Fruit fly (Drosophila melanogaster): ENCODE measurements around the gene CG15812.
A peak's percentile ranks its signal among the peaks of the same experiment; 100 is the strongest.

Gene CG15812

dm6 chr3L:3159309-3160194, at the start of gene CG15812, which contains the start of gene ND-30:
Gene CG15812 (plus strand): TSS chr3L:3159991.
Gene ND-30 (minus strand): TSS chr3L:3159578.
- TF ChIP-seq CG15710 (tag; optimal IDR thresholded peaks at IDR 0.05) = peak; percentile 44
- no peak for TF ChIP-seq CG9948 (tag; optimal IDR thresholded peaks at IDR 0.05)

dm6 chr3L:3111127-3111526, 48.7 kb upstream of the CG15812 start, which contains the start of gene CG45066:
Gene CG45066 (minus strand): TSS chr3L:3111227.
- no peak for TF ChIP-seq CG13204 (GFP tag; optimal IDR thresholded peaks at IDR 0.05)
- TF ChIP-seq Snoo (tag; optimal IDR thresholded peaks at IDR 0.05) = no peak
- TF ChIP-seq CG14655 (GFP tag; optimal IDR thresholded peaks at IDR 0.05) = no peak
- no peak for TF ChIP-seq CG4496 (GFP tag; IDR thresholded peaks at IDR 0.05)
- TF ChIP-seq CG8301 (tag; optimal IDR thresholded peaks at IDR 0.05) = no peak
- TF ChIP-seq CG10348 (GFP tag; IDR thresholded peaks at IDR 0.05) = no peak
- no peak for TF ChIP-seq gl (tag; optimal IDR thresholded peaks at IDR 0.05)
- TF ChIP-seq CG9948 (tag; optimal IDR thresholded peaks at IDR 0.05) = no peak
- no peak for TF ChIP-seq fd96Ca (GFP tag; IDR thresholded peaks at IDR 0.05)
- no peak for TF ChIP-seq Ets98B (GFP tag; IDR thresholded peaks at IDR 0.05)
- TF ChIP-seq Pif1A (GFP tag; optimal IDR thresholded peaks at IDR 0.05) = no peak
- TF ChIP-seq CG17806 (tag; optimal IDR thresholded peaks at IDR 0.05) = no peak
- TF ChIP-seq CG15710 (tag; optimal IDR thresholded peaks at IDR 0.05) = no peak
- no peak for TF ChIP-seq EcR (GFP tag; optimal IDR thresholded peaks at IDR 0.05)
- TF ChIP-seq CG34367 (tag; optimal IDR thresholded peaks at IDR 0.05) = no peak

- TF ChIP-seq CG32121 (GFP tag; IDR thresholded peaks at IDR 0.05) (no peak), CG9948 (tag; optimal IDR thresholded peaks at IDR 0.05) (no peak), CG12605 (GFP tag; IDR thresholded peaks at IDR 0.05) (no peak), CG17806 (tag; optimal IDR thresholded peaks at IDR 0.05) (no peak), CG34367 (tag; optimal IDR thresholded peaks at IDR 0.05) (no peak), CG8301 (tag; optimal IDR thresholded peaks at IDR 0.05) (no peak), CG13204 (GFP tag; optimal IDR thresholded peaks at IDR 0.05) (no peak), EcR (GFP tag; optimal IDR thresholded peaks at IDR 0.05) (no peak), CG10348 (GFP tag; IDR thresholded peaks at IDR 0.05) (no peak), CG15710 (tag; optimal IDR thresholded peaks at IDR 0.05) (no peak), Ets98B (GFP tag; IDR thresholded peaks at IDR 0.05) (no peak), gl (tag; optimal IDR thresholded peaks at IDR 0.05) (no peak), CG14655 (GFP tag; optimal IDR thresholded peaks at IDR 0.05) (no peak), fd96Ca (GFP tag; IDR thresholded peaks at IDR 0.05) (no peak), Pif1B (GFP tag; optimal IDR thresholded peaks at IDR 0.05) (no peak), Pif1A (GFP tag; optimal IDR thresholded peaks at IDR 0.05) (no peak), Snoo (tag; optimal IDR thresholded peaks at IDR 0.05) (no peak), D1 (tag; optimal IDR thresholded peaks at IDR 0.05) (no peak), CG4496 (GFP tag; IDR thresholded peaks at IDR 0.05) (no peak), rn (GFP tag; IDR thresholded peaks at IDR 0.05) (no peak)
Observed at dm6 chr3L:3114367-3114766, 45.4 kb upstream of the CG15812 start, which contains the start of gene CG45067. Gene CG45067 (minus strand): TSS chr3L:3114467.

- TF ChIP-seq EcR (GFP tag; optimal IDR thresholded peaks at IDR 0.05) (peak; percentile 17), CG15710 (tag; optimal IDR thresholded peaks at IDR 0.05) (no peak)
Observed at dm6 chr3L:3121769-3122432, 37.9 kb upstream of the CG15812 start.

- TF ChIP-seq CG4496 (GFP tag; IDR thresholded peaks at IDR 0.05) (peak; percentile 17; the same call in 1 of the 3 replicates), CG32121 (GFP tag; IDR thresholded peaks at IDR 0.05) (peak; percentile 31; the same call in 1 of the 2 replicates), CG15710 (tag; optimal IDR thresholded peaks at IDR 0.05) (no peak), EcR (GFP tag; optimal IDR thresholded peaks at IDR 0.05) (peak; percentile 97)
Observed at dm6 chr3L:3122688-3123316, 37.0 kb upstream of the CG15812 start.

dm6 chr3L:3124519-3124918, 35.3 kb upstream of the CG15812 start:
- no peak for TF ChIP-seq CG32121 (GFP tag; IDR thresholded peaks at IDR 0.05)
- TF ChIP-seq Pif1A (GFP tag; optimal IDR thresholded peaks at IDR 0.05) = no peak
- no peak for TF ChIP-seq CG9948 (tag; optimal IDR thresholded peaks at IDR 0.05)
- TF ChIP-seq CG12605 (GFP tag; IDR thresholded peaks at IDR 0.05) = no peak
- TF ChIP-seq EcR (GFP tag; optimal IDR thresholded peaks at IDR 0.05) = no peak
- no peak for TF ChIP-seq CG13204 (GFP tag; optimal IDR thresholded peaks at IDR 0.05)
- TF ChIP-seq CG34367 (tag; optimal IDR thresholded peaks at IDR 0.05) = no peak
- TF ChIP-seq gl (tag; optimal IDR thresholded peaks at IDR 0.05) = no peak
- TF ChIP-seq CG8301 (tag; optimal IDR thresholded peaks at IDR 0.05) = no peak
- TF ChIP-seq D1 (tag; optimal IDR thresholded peaks at IDR 0.05) = no peak

Measured in whole organism, pupa.